Fruit fly (Drosophila melanogaster) whole organism, prepupa: Measurements from ENCODE around the gene CG42590.

ENCODE experiments used
- Eip75B ChIP-seq: fragments of 200-800 bp; sonication (Bioruptor generic); optimal IDR thresholded peaks from 3 replicates; lab custom pipeline; 2016; ENCODE audit warnings: missing biosample characterization, missing genetic modification characterization
- esn ChIP-seq: fragments of 200-800 bp; sonication (Bioruptor generic); optimal IDR thresholded peaks from 2 replicates; lab custom pipeline; 2016; ENCODE audit warnings: missing biosample characterization, mild to moderate bottlenecking, missing genetic modification characterization, moderate library complexity

DNA sequence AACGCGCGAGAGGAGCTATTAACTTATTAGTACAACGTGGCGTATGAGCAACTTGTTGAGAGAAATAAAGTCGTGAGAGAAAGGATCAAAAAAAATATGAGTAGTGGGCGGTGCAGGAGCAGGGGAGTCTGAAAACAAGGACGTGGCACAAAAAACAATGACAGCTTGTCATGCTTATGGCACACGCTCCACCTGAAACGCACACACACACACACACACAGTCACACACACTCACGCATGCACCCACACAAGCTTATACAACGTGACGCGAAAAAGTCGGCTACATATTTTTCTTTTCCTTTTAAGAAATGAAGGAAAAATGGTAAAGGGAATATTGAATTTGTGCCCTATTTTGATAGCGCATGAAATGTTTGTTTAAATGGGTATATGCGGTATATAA lies 37.6 kb downstream of the CG42590 start:
- TF ChIP-seq Eip75B (GFP tag; lab: Kevin White, UChicago) (no peak), esn (no peak)
